Fruit fly (Drosophila melanogaster) whole organism, embryonic: ENCODE measurements around the gene CG13407.
A peak's percentile ranks its signal among the peaks of the same experiment; 100 is the strongest.

ENCODE experiments used
- ATbp ChIP-seq: fragments of 200-800 bp; sonication (Bioruptor generic); optimal IDR thresholded peaks from 2 replicates; lab custom pipeline; 2017; ENCODE audit warnings: missing biosample characterization, mild to moderate bottlenecking, missing genetic modification characterization, missing genetic modification reagents
- Abd-B ChIP-seq: fragments of 200-800 bp; sonication (Bioruptor generic); optimal IDR thresholded peaks from 2 replicates; lab custom pipeline; 2018; ENCODE audit warnings: missing biosample characterization, mild to moderate bottlenecking, missing genetic modification characterization, moderate library complexity
- B-H1 ChIP-seq: fragments of 200-800 bp; sonication (Bioruptor generic); IDR thresholded peaks from 3 replicates; pipeline ENCODE4 v1.3.6; 2022; ENCODE audit warnings: missing biosample characterization, missing genetic modification characterization
- Blimp-1 ChIP-seq: fragments of 200-800 bp; sonication (Bioruptor generic); optimal IDR thresholded peaks from 3 replicates; lab custom pipeline; 2018; ENCODE audit warnings: missing biosample characterization, missing genetic modification characterization, mild to moderate bottlenecking, moderate library complexity, missing genetic modification reagents
- BtbVII ChIP-seq: fragments of 200-800 bp; sonication (Bioruptor generic); optimal IDR thresholded peaks from 3 replicates; lab custom pipeline; 2017; ENCODE audit warnings: missing biosample characterization, mild to moderate bottlenecking, missing genetic modification characterization
- CG10147 ChIP-seq: fragments of 200-800 bp; sonication (Bioruptor generic); optimal IDR thresholded peaks from 2 replicates; lab custom pipeline; 2019; ENCODE audit warnings: missing biosample characterization, mild to moderate bottlenecking, missing genetic modification characterization, moderate library complexity
- CG10543 ChIP-seq: fragments of 200-800 bp; sonication (Bioruptor generic); optimal IDR thresholded peaks from 3 replicates; lab custom pipeline; 2017; ENCODE audit warnings: missing biosample characterization, mild to moderate bottlenecking, missing genetic modification characterization, moderate library complexity
- CG13775 ChIP-seq: fragments of 200-800 bp; sonication (Bioruptor generic); optimal IDR thresholded peaks from 3 replicates; lab custom pipeline; 2017; ENCODE audit warnings: missing biosample characterization, mild to moderate bottlenecking, missing genetic modification characterization
- CG1529 ChIP-seq: fragments of 200-800 bp; sonication (Bioruptor generic); optimal IDR thresholded peaks from 3 replicates; lab custom pipeline; 2018; ENCODE audit warnings: missing biosample characterization, missing genetic modification characterization
- CG15514 ChIP-seq: fragments of 200-800 bp; sonication (Bioruptor generic); optimal IDR thresholded peaks from 3 replicates; lab custom pipeline; 2017; ENCODE audit warnings: missing biosample characterization, missing genetic modification characterization, mild to moderate bottlenecking, moderate library complexity, missing genetic modification reagents
- CG15696 ChIP-seq: fragments of 200-800 bp; sonication (Bioruptor generic); optimal IDR thresholded peaks from 2 replicates; lab custom pipeline; 2019; ENCODE audit warnings: missing biosample characterization, mild to moderate bottlenecking, missing genetic modification characterization, moderate library complexity
- CG18599 ChIP-seq: fragments of 200-800 bp; sonication (Bioruptor generic); optimal IDR thresholded peaks from 3 replicates; lab custom pipeline; 2017; ENCODE audit warnings: missing biosample characterization, missing genetic modification characterization, mild to moderate bottlenecking, moderate library complexity, missing genetic modification reagents
- CG2120 ChIP-seq: fragments of 200-800 bp; sonication (Bioruptor generic); optimal IDR thresholded peaks from 3 replicates; lab custom pipeline; 2016; ENCODE audit warnings: missing biosample characterization, missing genetic modification characterization
- CG2199 ChIP-seq: fragments of 200-800 bp; sonication (Bioruptor generic); IDR thresholded peaks from 3 replicates; pipeline ENCODE4 v1.3.6; 2022; ENCODE audit warnings: missing biosample characterization, missing genetic modification characterization
- CG2202 ChIP-seq: fragments of 200-800 bp; sonication (Bioruptor generic); optimal IDR thresholded peaks from 2 replicates; lab custom pipeline; 2018; ENCODE audit warnings: missing biosample characterization, mild to moderate bottlenecking, missing genetic modification characterization
- CG2678 ChIP-seq: fragments of 200-800 bp; sonication (Bioruptor generic); optimal IDR thresholded peaks from 3 replicates; lab custom pipeline; 2019; ENCODE audit warnings: missing biosample characterization, mild to moderate bottlenecking, missing genetic modification characterization, moderate library complexity
- CG2712 ChIP-seq: fragments of 200-800 bp; optimal IDR thresholded peaks from 3 replicates; lab custom pipeline; 2019; ENCODE audit warnings: missing biosample characterization, mild to moderate bottlenecking, missing genetic modification characterization, moderate library complexity
- CG3281 ChIP-seq: fragments of 200-800 bp; sonication (Bioruptor generic); optimal IDR thresholded peaks from 3 replicates; lab custom pipeline; 2017; ENCODE audit warnings: missing biosample characterization, mild to moderate bottlenecking, missing genetic modification characterization
- CG3838 ChIP-seq: fragments of 200-800 bp; sonication (Bioruptor generic); optimal IDR thresholded peaks from 3 replicates; lab custom pipeline; 2016; ENCODE audit warnings: missing biosample characterization, missing genetic modification characterization
- CG5245 ChIP-seq: fragments of 200-800 bp; sonication (Bioruptor generic); optimal IDR thresholded peaks from 3 replicates; lab custom pipeline; 2016; ENCODE audit warnings: missing biosample characterization, missing genetic modification characterization
- Dbx ChIP-seq: fragments of 200-800 bp; sonication (Bioruptor generic); IDR thresholded peaks from 3 replicates; pipeline ENCODE4 v1.3.6; 2022; ENCODE audit warnings: missing biosample characterization, missing genetic modification characterization
- Ets65A ChIP-seq: fragments of 200-800 bp; sonication (Bioruptor generic); peaks from one replicate; lab custom pipeline; 2016; ENCODE audit warnings: missing biosample characterization, missing genetic modification characterization
- Fer1 ChIP-seq: fragments of 200-800 bp; sonication (Bioruptor generic); optimal IDR thresholded peaks from 2 replicates; lab custom pipeline; 2017; ENCODE audit warnings: missing biosample characterization, mild to moderate bottlenecking, missing genetic modification characterization
- GATAe ChIP-seq: fragments of 200-800 bp; sonication (Bioruptor generic); conservative IDR thresholded peaks from 2 replicates; pipeline ENCODE4 v1.3.6; 2022; ENCODE audit warnings: missing biosample characterization, missing genetic modification characterization
- HLH54F ChIP-seq: fragments of 200-800 bp; sonication (Bioruptor generic); optimal IDR thresholded peaks from 3 replicates; lab custom pipeline; 2016; ENCODE audit warnings: missing biosample characterization, missing genetic modification characterization
- Hmr ChIP-seq: fragments of 200-800 bp; sonication (Bioruptor generic); optimal IDR thresholded peaks from 3 replicates; lab custom pipeline; 2017; ENCODE audit warnings: mild to moderate bottlenecking, missing biosample characterization, missing genetic modification reagents, missing genetic modification characterization
- Med ChIP-seq: fragments of 200-800 bp; sonication (Bioruptor generic); peaks from one replicate; lab custom pipeline; 2016; ENCODE audit warnings: missing biosample characterization, missing genetic modification characterization, mild to moderate bottlenecking, inconsistent platforms, moderate library complexity
- Meics ChIP-seq: fragments of 200-800 bp; sonication (Bioruptor generic); optimal IDR thresholded peaks from 2 replicates; lab custom pipeline; 2017; ENCODE audit warnings: missing biosample characterization, mild to moderate bottlenecking, missing genetic modification characterization
- Nf-YA ChIP-seq: fragments of 200-800 bp; sonication (Bioruptor generic); IDR thresholded peaks from 2 replicates; pipeline ENCODE4 v1.3.6; 2022; ENCODE audit warnings: missing biosample characterization, missing genetic modification characterization
- Nf-YB ChIP-seq: fragments of 200-800 bp; sonication (Bioruptor generic); optimal IDR thresholded peaks from 3 replicates; lab custom pipeline; 2019; ENCODE audit warnings: missing biosample characterization, mild to moderate bottlenecking, missing genetic modification characterization, moderate library complexity
- Nf-YC ChIP-seq: fragments of 200-800 bp; optimal IDR thresholded peaks from 3 replicates; lab custom pipeline; 2019; ENCODE audit warnings: missing biosample characterization, mild to moderate bottlenecking, missing genetic modification characterization, moderate library complexity
- PHDP ChIP-seq: fragments of 200-800 bp; sonication (Bioruptor generic); optimal IDR thresholded peaks from 3 replicates; lab custom pipeline; 2018; ENCODE audit warnings: missing biosample characterization, mild to moderate bottlenecking, missing genetic modification characterization, moderate library complexity
- Pdp1 ChIP-seq, 2 experiments: fragments of 200-800 bp; sonication (Bioruptor generic); optimal IDR thresholded peaks; 3 replicates each; lab custom pipeline; 2016; ENCODE audit warnings: missing biosample characterization in 2 of 2, missing genetic modification characterization in 2 of 2, mild to moderate bottlenecking in 1 of 2, moderate library complexity in 1 of 2
- Stat92E ChIP-seq, 3 experiments: fragments of >200 bp in 2 of 3; fragments of 200-800 bp in 1 of 3; sonication (Bioruptor generic) in 1 of 3; optimal IDR thresholded peaks; 2 replicates each; lab custom pipeline; 2017 to 2019; ENCODE audit warnings: missing biosample characterization in 3 of 3, missing genetic modification characterization in 3 of 3, mild to moderate bottlenecking in 1 of 3, moderate library complexity in 1 of 3
- Tbp ChIP-seq: fragments of >200 bp; optimal IDR thresholded peaks from 2 replicates; lab custom pipeline; 2018; ENCODE audit warnings: missing biosample characterization, missing genetic modification characterization
- Xrp1 ChIP-seq: fragments of 200-800 bp; sonication (Bioruptor generic); IDR thresholded peaks from 2 replicates; pipeline ENCODE4 v1.3.6; 2022; ENCODE audit warnings: missing biosample characterization, missing genetic modification characterization
- caup ChIP-seq: fragments of 200-800 bp; sonication (Bioruptor generic); optimal IDR thresholded peaks from 3 replicates; lab custom pipeline; 2017; ENCODE audit warnings: missing biosample characterization, mild to moderate bottlenecking, missing genetic modification characterization, moderate library complexity; ENCODE audit not compliant: severe bottlenecking
- chinmo ChIP-seq: fragments of 200-800 bp; sonication (Bioruptor generic); IDR thresholded peaks from 4 replicates; pipeline ENCODE4 v1.3.6; 2022; ENCODE audit warnings: missing biosample characterization, missing genetic modification characterization; ENCODE audit not compliant: partially characterized antibody
- chm ChIP-seq: fragments of 200-800 bp; sonication (Bioruptor generic); IDR thresholded peaks from 2 replicates; pipeline ENCODE4 v1.3.6; 2022; ENCODE audit warnings: missing biosample characterization, missing genetic modification characterization
- dmrt99B ChIP-seq: fragments of 200-800 bp; sonication (Bioruptor generic); optimal IDR thresholded peaks from 2 replicates; lab custom pipeline; 2018; ENCODE audit warnings: missing biosample characterization, mild to moderate bottlenecking, missing genetic modification characterization, moderate library complexity
- fd64A ChIP-seq: fragments of 200-800 bp; sonication (Bioruptor generic); optimal IDR thresholded peaks from 3 replicates; lab custom pipeline; 2018; ENCODE audit warnings: missing biosample characterization, mild to moderate bottlenecking, missing genetic modification characterization
- ham ChIP-seq: fragments of 200-800 bp; sonication (Bioruptor generic); IDR thresholded peaks from 2 replicates; pipeline ENCODE4 v1.3.6; 2022; ENCODE audit warnings: missing biosample characterization, missing genetic modification characterization
- jigr1 ChIP-seq: fragments of 200-800 bp; sonication (Bioruptor generic); IDR thresholded peaks from 3 replicates; pipeline ENCODE4 v1.3.6; 2022; ENCODE audit warnings: missing biosample characterization, missing genetic modification characterization
- klu ChIP-seq: fragments of 200-800 bp; sonication (Bioruptor generic); IDR thresholded peaks from 2 replicates; pipeline ENCODE4 v1.3.6; 2022; ENCODE audit warnings: missing biosample characterization, missing genetic modification characterization
- lab ChIP-seq: fragments of 200-800 bp; sonication (Bioruptor generic); optimal IDR thresholded peaks from 3 replicates; lab custom pipeline; 2017; ENCODE audit warnings: missing biosample characterization, missing genetic modification characterization, mild to moderate bottlenecking, moderate library complexity, missing genetic modification reagents
- odd ChIP-seq: fragments of 200-800 bp; sonication (Bioruptor generic); optimal IDR thresholded peaks from 2 replicates; lab custom pipeline; 2017; ENCODE audit warnings: missing biosample characterization, mild to moderate bottlenecking, missing genetic modification characterization
- sd ChIP-seq: fragments of 200-800 bp; sonication (Bioruptor generic); optimal IDR thresholded peaks from 3 replicates; lab custom pipeline; 2018; ENCODE audit warnings: missing biosample characterization, mild to moderate bottlenecking, missing genetic modification characterization, moderate library complexity

Gene CG13407

dm6 chr3R:22103114-22103513 lies at the start of gene CG13407:
CG13407 (plus strand) TSS chr3R:22103414.
- 0 out of 2 replicates have a peak, but pooled peaks have one; percentile 7 for TF ChIP-seq ham (GFP tag; lab: Robert Waterston, UW)
- no peak for TF ChIP-seq Med
- TF ChIP-seq Dbx = no peak

dm6 chr3R:22053740-22054139 lies 49.5 kb upstream of the CG13407 start:
- TF ChIP-seq CG5245 (GFP tag; lab: Kevin White, UChicago) (peak; percentile 42), klu (GFP tag; lab: Robert Waterston, UW) (no peak), Nf-YC (tag; lab: Kevin White, UChicago) (peak; percentile 87), Abd-B (GFP tag; lab: Kevin White, UChicago) (peak; percentile 6), Nf-YA (peak; percentile 47; the same call in 1 of the 2 replicates), GATAe (GFP tag; lab: Robert Waterston, UW) (peak; percentile 54), chinmo (GFP tag; lab: Robert Waterston, UW) (0 out of 4 replicates have a peak, but pooled peaks have one; percentile 20), Stat92E (GFP tag; optimal IDR thresholded peaks at IDR 0.05; lab: Kevin White, UChicago) (no peak), HLH54F (no peak), CG10543 (GFP tag; lab: Kevin White, UChicago) (no peak), B-H1 (GFP tag; lab: Robert Waterston, UW) (no peak), Ets65A (GFP tag; lab: Kevin White, UChicago) (peak; percentile 47), CG1529 (no peak), CG15696 (no peak), Nf-YB (GFP tag; lab: Kevin White, UChicago) (peak; percentile 93)

- TF ChIP-seq Fer1 = peak; percentile 39
- TF ChIP-seq Hmr = peak; percentile 25
- no peak for TF ChIP-seq ATbp
- peak; percentile 42 for TF ChIP-seq lab (GFP tag; lab: Kevin White, UChicago)
- no peak for TF ChIP-seq CG15696
- TF ChIP-seq CG10147 = peak; percentile 4
- peak; percentile 68 for TF ChIP-seq caup (GFP tag; lab: Kevin White, UChicago)
- peak; percentile 25 for TF ChIP-seq CG2678 (tag; lab: Kevin White, UChicago)
- no peak for TF ChIP-seq odd (GFP tag; lab: Kevin White, UChicago)
- peak; percentile 21 for TF ChIP-seq PHDP (tag; lab: Kevin White, UChicago)
- TF ChIP-seq CG2120 (GFP tag; lab: Kevin White, UChicago) = peak; percentile 20
- no peak for TF ChIP-seq CG3838
- TF ChIP-seq BtbVII (GFP tag; lab: Kevin White, UChicago) = peak; percentile 54
- peak; percentile 56 for TF ChIP-seq CG3281 (GFP tag; lab: Kevin White, UChicago)
- peak; percentile 24 for TF ChIP-seq CG18599 (GFP tag; lab: Kevin White, UChicago)
- peak; percentile 1 for TF ChIP-seq CG15514
- peak; percentile 46 for TF ChIP-seq Meics (GFP tag; lab: Kevin White, UChicago)
Observed at dm6 chr3R:22057083-22057482, 46.1 kb upstream of the CG13407 start.

dm6 chr3R:22066440-22066839 lies 36.8 kb upstream of the CG13407 start:
- TF ChIP-seq CG2199 = 0 out of 3 replicates have a peak, but pooled peaks have one; percentile 46
- TF ChIP-seq CG2712 (tag; lab: Kevin White, UChicago) = peak; percentile 7
- peak; percentile 14 for TF ChIP-seq fd64A (GFP tag; lab: Kevin White, UChicago)
- no peak for TF ChIP-seq jigr1 (GFP tag; lab: Robert Waterston, UW)
- 0 out of 2 replicates have a peak, but pooled peaks have one; percentile 14 for TF ChIP-seq Xrp1 (GFP tag; lab: Robert Waterston, UW)
- TF ChIP-seq sd (tag; lab: Kevin White, UChicago) = no peak
- TF ChIP-seq Blimp-1 = peak; percentile 8
- TF ChIP-seq Pdp1 (GFP tag; optimal IDR thresholded peaks at IDR 0.05; lab: Kevin White, UChicago) = peak in 1 of 2 experiments; percentile 11
- TF ChIP-seq chm (GFP tag; lab: Robert Waterston, UW) = peak; percentile 38; the same call in 1 of the 2 replicates
- no peak for TF ChIP-seq Tbp (GFP tag; lab: Kevin White, UChicago)
- no peak for TF ChIP-seq CG13775 (GFP tag; lab: Kevin White, UChicago)
- TF ChIP-seq CG2202 = peak; percentile 14
- TF ChIP-seq Med = peak; percentile 12
- no peak for TF ChIP-seq dmrt99B (tag; lab: Kevin White, UChicago)
